Fruit fly (Drosophila melanogaster) S2 (cell line): Measurements from ENCODE around the gene CG14452.
"Not testable (repeated sequence)": the region's sequence is repeated elsewhere in the genome, so short reads cannot be mapped to it uniquely, and the experiment has no call there.

Source experiments
- CG8478 ChIP-seq: fragments of >200 bp; optimal IDR thresholded peaks from 2 replicates; lab custom pipeline; 2018
- CTCF ChIP-seq, 2 experiments: fragments of >200 bp; optimal IDR thresholded peaks; 2 replicates each; lab custom pipeline; 2018

CG14452 gene

dm6 chr3L:22695653-22696052, at the start of gene CG14452:
Gene CG14452 (plus strand): TSS chr3L:22695953.
- TF ChIP-seq CG8478 (lab: Kevin White, UChicago) (no peak), CTCF (optimal IDR thresholded peaks at IDR 0.05; lab: Kevin White, UChicago) (no peak)

- TF ChIP-seq CTCF (optimal IDR thresholded peaks at IDR 0.05; lab: Kevin White, UChicago) = no peak
- TF ChIP-seq CG8478 (lab: Kevin White, UChicago) = no peak
Observed at dm6 chr3L:22646007-22646406, 49.7 kb upstream of the CG14452 start, which contains the start of gene CG33767. Gene CG33767 (plus strand): TSS chr3L:22646307.

dm6 chr3L:22646863-22647262, 48.9 kb upstream of the CG14452 start, which contains the start of gene CG33768:
Gene CG33768 (plus strand): TSS chr3L:22647163.
- TF ChIP-seq CTCF (optimal IDR thresholded peaks at IDR 0.05; lab: Kevin White, UChicago) (no peak), CG8478 (lab: Kevin White, UChicago) (no peak)

- TF ChIP-seq CTCF (optimal IDR thresholded peaks at IDR 0.05; lab: Kevin White, UChicago) (no peak), CG8478 (lab: Kevin White, UChicago) (no peak)
Observed at dm6 chr3L:22647627-22648026, 48.1 kb upstream of the CG14452 start, which contains the start of gene CG33769. Gene CG33769 (plus strand): TSS chr3L:22647927.

- TF ChIP-seq CTCF (optimal IDR thresholded peaks at IDR 0.05; lab: Kevin White, UChicago) = no peak
- TF ChIP-seq CG8478 (lab: Kevin White, UChicago) = no peak
Observed at dm6 chr3L:22648372-22648771, 47.4 kb upstream of the CG14452 start, which contains the start of gene CG33770. Gene CG33770 (plus strand): TSS chr3L:22648672.

dm6 chr3L:22649096-22649495, 46.7 kb upstream of the CG14452 start, which contains the start of gene CG33771:
Gene CG33771 (plus strand): TSS chr3L:22649396.
- no peak for TF ChIP-seq CTCF (optimal IDR thresholded peaks at IDR 0.05; lab: Kevin White, UChicago)
- TF ChIP-seq CG8478 (lab: Kevin White, UChicago) = no peak

dm6 chr3L:22652425-22652824, 43.3 kb upstream of the CG14452 start, which contains the start of gene CG33772:
Gene CG33772 (minus strand): TSS chr3L:22652525.
- TF ChIP-seq CG8478 (lab: Kevin White, UChicago) = no peak
- no peak for TF ChIP-seq CTCF (optimal IDR thresholded peaks at IDR 0.05; lab: Kevin White, UChicago)

dm6 chr3L:22665110-22665509, 30.6 kb upstream of the CG14452 start:
- TF ChIP-seq CG8478 (lab: Kevin White, UChicago) (no peak), CTCF (optimal IDR thresholded peaks at IDR 0.05; lab: Kevin White, UChicago) (no peak)

- TF ChIP-seq CG8478 (lab: Kevin White, UChicago) = no peak
- TF ChIP-seq CTCF (optimal IDR thresholded peaks at IDR 0.05; lab: Kevin White, UChicago) = no peak
Observed at dm6 chr3L:22669275-22670006, 26.3 kb upstream of the CG14452 start, which contains the start of gene Jhbp6. Gene Jhbp6 (plus strand): TSS chr3L:22669956.

dm6 chr3L:22670174-22670573, 25.6 kb upstream of the CG14452 start:
- no peak for TF ChIP-seq CTCF (optimal IDR thresholded peaks at IDR 0.05; lab: Kevin White, UChicago)
- no peak for TF ChIP-seq CG8478 (lab: Kevin White, UChicago)

- TF ChIP-seq CTCF (optimal IDR thresholded peaks at IDR 0.05; lab: Kevin White, UChicago) (peak; percentile 72 to 73), CG8478 (lab: Kevin White, UChicago) (no peak)
Observed at dm6 chr3L:22671699-22672276, 24.0 kb upstream of the CG14452 start.

- TF ChIP-seq CTCF (optimal IDR thresholded peaks at IDR 0.05; lab: Kevin White, UChicago) (peak in 1 of 2 experiments; percentile 8), CG8478 (lab: Kevin White, UChicago) (no peak)
Observed at dm6 chr3L:22680932-22681331, 14.8 kb upstream of the CG14452 start.

dm6 chr3L:22686987-22687386, 8.8 kb upstream of the CG14452 start, which contains the start of the genes CG14455 and CG14456:
Gene CG14455 (minus strand): TSS chr3L:22687087.
Gene CG14456 (plus strand): TSS chr3L:22687222.
- TF ChIP-seq CTCF (optimal IDR thresholded peaks at IDR 0.05; lab: Kevin White, UChicago) (no peak), CG8478 (lab: Kevin White, UChicago) (no peak)

dm6 chr3L:22692428-22692827, 3.3 kb upstream of the CG14452 start, which contains the start of gene CG14454:
Gene CG14454 (minus strand): TSS chr3L:22692528.
- not testable (repeated sequence) for TF ChIP-seq CTCF (optimal IDR thresholded peaks at IDR 0.05; lab: Kevin White, UChicago); CG8478 (lab: Kevin White, UChicago)

- no peak for TF ChIP-seq CTCF (optimal IDR thresholded peaks at IDR 0.05; lab: Kevin White, UChicago)
- no peak for TF ChIP-seq CG8478 (lab: Kevin White, UChicago)
Observed at dm6 chr3L:22693712-22694111, 2.0 kb upstream of the CG14452 start, which contains the start of the genes CG12546 and CG14453. Gene CG12546 (minus strand): TSS chr3L:22693812. Gene CG14453 (plus strand): TSS chr3L:22694083.
